Fruit fly (Drosophila melanogaster) whole organism, embryonic: ENCODE results near the gene CG5521.

Source experiments
- Atf6 ChIP-seq: fragments of 200-800 bp; sonication (Bioruptor generic); IDR thresholded peaks from 2 replicates; pipeline ENCODE4 v1.3.6; 2022; ENCODE audit warnings: missing biosample characterization, missing genetic modification characterization
- Awh ChIP-seq: fragments of 200-800 bp; sonication (Bioruptor generic); IDR thresholded peaks from 2 replicates; pipeline ENCODE4, ENCODE4 v1.3.6; 2022; ENCODE audit warnings: missing biosample characterization, missing genetic modification characterization
- BEAF-32 ChIP-seq: fragments of 200-800 bp; sonication (Bioruptor generic); optimal IDR thresholded peaks from 3 replicates; lab custom pipeline; 2017; ENCODE audit warnings: missing biosample characterization, missing genetic modification characterization, mild to moderate bottlenecking, moderate library complexity, missing genetic modification reagents
- CG10543 ChIP-seq: fragments of 200-800 bp; sonication (Bioruptor generic); optimal IDR thresholded peaks from 3 replicates; lab custom pipeline; 2017; ENCODE audit warnings: missing biosample characterization, mild to moderate bottlenecking, missing genetic modification characterization, moderate library complexity
- CG11456 ChIP-seq: fragments of 200-800 bp; sonication (Bioruptor generic); IDR thresholded peaks from 3 replicates; pipeline ENCODE4 v1.3.6; 2022; ENCODE audit warnings: missing biosample characterization, missing genetic modification characterization
- CG13424 ChIP-seq: fragments of 200-800 bp; sonication (Bioruptor generic); optimal IDR thresholded peaks from 2 replicates; lab custom pipeline; 2019; ENCODE audit warnings: missing biosample characterization, mild to moderate bottlenecking, missing genetic modification characterization, moderate library complexity
- CG13775 ChIP-seq: fragments of 200-800 bp; sonication (Bioruptor generic); optimal IDR thresholded peaks from 3 replicates; lab custom pipeline; 2017; ENCODE audit warnings: missing biosample characterization, mild to moderate bottlenecking, missing genetic modification characterization
- CG15514 ChIP-seq: fragments of 200-800 bp; sonication (Bioruptor generic); optimal IDR thresholded peaks from 3 replicates; lab custom pipeline; 2017; ENCODE audit warnings: missing biosample characterization, missing genetic modification characterization, mild to moderate bottlenecking, moderate library complexity, missing genetic modification reagents
- CG15696 ChIP-seq: fragments of 200-800 bp; sonication (Bioruptor generic); optimal IDR thresholded peaks from 2 replicates; lab custom pipeline; 2019; ENCODE audit warnings: missing biosample characterization, mild to moderate bottlenecking, missing genetic modification characterization, moderate library complexity
- CG16815 ChIP-seq: fragments of 200-800 bp; sonication (Bioruptor generic); optimal IDR thresholded peaks from 3 replicates; lab custom pipeline; 2017; ENCODE audit warnings: missing biosample characterization, mild to moderate bottlenecking, missing genetic modification characterization
- CG17361 ChIP-seq: fragments of 200-800 bp; sonication (Bioruptor generic); IDR thresholded peaks from 3 replicates; pipeline ENCODE4 v1.3.6; 2022; ENCODE audit warnings: missing biosample characterization, missing genetic modification characterization
- CG18619 ChIP-seq: fragments of 200-800 bp; sonication (Bioruptor generic); optimal IDR thresholded peaks from 3 replicates; lab custom pipeline; 2017; ENCODE audit warnings: missing biosample characterization, mild to moderate bottlenecking, missing genetic modification characterization
- CG18764 ChIP-seq: fragments of 200-800 bp; sonication (Bioruptor generic); optimal IDR thresholded peaks from 3 replicates; lab custom pipeline; 2016; ENCODE audit warnings: missing biosample characterization, missing genetic modification characterization
- CG2712 ChIP-seq: fragments of 200-800 bp; optimal IDR thresholded peaks from 3 replicates; lab custom pipeline; 2019; ENCODE audit warnings: missing biosample characterization, mild to moderate bottlenecking, missing genetic modification characterization, moderate library complexity
- CG30431 ChIP-seq: fragments of 200-800 bp; sonication (Bioruptor generic); optimal IDR thresholded peaks from 2 replicates; lab custom pipeline; 2017; ENCODE audit warnings: missing biosample characterization, missing genetic modification characterization
- CG31388 ChIP-seq: fragments of 200-800 bp; sonication (Bioruptor generic); optimal IDR thresholded peaks from 2 replicates; lab custom pipeline; 2016; ENCODE audit warnings: missing biosample characterization, missing genetic modification characterization
- CG31441 ChIP-seq: fragments of 200-800 bp; sonication (Bioruptor generic); IDR thresholded peaks from 2 replicates; pipeline ENCODE4 v1.3.6; 2022; ENCODE audit warnings: missing biosample characterization, missing genetic modification characterization
- CG34422 ChIP-seq: fragments of 200-800 bp; sonication (Bioruptor generic); IDR thresholded peaks from 3 replicates; pipeline ENCODE4 v1.3.6; 2022; ENCODE audit warnings: missing biosample characterization, missing genetic modification characterization
- CG4282 ChIP-seq: fragments of 200-800 bp; sonication (Bioruptor generic); optimal IDR thresholded peaks from 2 replicates; lab custom pipeline; 2016; ENCODE audit warnings: missing biosample characterization, missing genetic modification characterization
- CG7839 ChIP-seq: fragments of 200-800 bp; sonication (Bioruptor generic); optimal IDR thresholded peaks from 3 replicates; lab custom pipeline; 2018; ENCODE audit warnings: missing biosample characterization, mild to moderate bottlenecking, missing genetic modification characterization, moderate library complexity
- CG8388 ChIP-seq: fragments of 200-800 bp; sonication (Bioruptor generic); optimal IDR thresholded peaks from 2 replicates; lab custom pipeline; 2019; ENCODE audit warnings: missing biosample characterization, mild to moderate bottlenecking, missing genetic modification characterization, moderate library complexity
- CG8478 ChIP-seq: fragments of >200 bp; optimal IDR thresholded peaks from 2 replicates; lab custom pipeline; 2018
- CG9932 ChIP-seq: fragments of 200-800 bp; sonication (Bioruptor generic); IDR thresholded peaks from 2 replicates; pipeline ENCODE4 v1.3.6; 2022; ENCODE audit warnings: missing biosample characterization, missing genetic modification characterization
- Dad ChIP-seq: fragments of 200-800 bp; sonication (Bioruptor generic); optimal IDR thresholded peaks from 3 replicates; lab custom pipeline; 2016; ENCODE audit warnings: missing biosample characterization, missing genetic modification characterization
- Hr78 ChIP-seq, 2 experiments: fragments of 200-800 bp in 1 of 2; fragments of >200 bp in 1 of 2; sonication (Bioruptor generic) in 1 of 2; optimal IDR thresholded peaks; 2 replicates each; lab custom pipeline; 2017 to 2019; ENCODE audit warnings: missing biosample characterization in 2 of 2, missing genetic modification characterization in 2 of 2, mild to moderate bottlenecking in 1 of 2, moderate library complexity in 1 of 2
- Max ChIP-seq: fragments of 200-800 bp; sonication (Bioruptor generic); optimal IDR thresholded peaks from 2 replicates; lab custom pipeline; 2016; ENCODE audit warnings: missing biosample characterization, mild to moderate bottlenecking, missing genetic modification characterization
- NFAT ChIP-seq: fragments of 200-800 bp; sonication (Bioruptor generic); IDR thresholded peaks from 2 replicates; pipeline ENCODE4 v1.3.6; 2022; ENCODE audit warnings: missing biosample characterization, missing genetic modification characterization
- Rfx ChIP-seq: fragments of 200-800 bp; sonication (Bioruptor generic); IDR thresholded peaks from 2 replicates; pipeline ENCODE4 v1.3.6; 2022; ENCODE audit warnings: missing biosample characterization, missing genetic modification characterization
- TFAM ChIP-seq: fragments of 200-800 bp; sonication (Bioruptor generic); optimal IDR thresholded peaks from 2 replicates; lab custom pipeline; 2017; ENCODE audit warnings: missing biosample characterization, missing genetic modification characterization, inconsistent platforms
- Taf1 ChIP-seq: fragments of 200-800 bp; sonication (Bioruptor generic); IDR thresholded peaks from 2 replicates; pipeline ENCODE4 v1.3.6; 2022; ENCODE audit warnings: missing biosample characterization, missing genetic modification characterization
- ab ChIP-seq: fragments of 200-800 bp; sonication (Bioruptor generic); optimal IDR thresholded peaks from 2 replicates; lab custom pipeline; 2016; ENCODE audit warnings: missing biosample characterization, missing genetic modification characterization
- ac ChIP-seq: fragments of 200-800 bp; sonication (Bioruptor generic); optimal IDR thresholded peaks from 3 replicates; lab custom pipeline; 2017; ENCODE audit warnings: missing biosample characterization, mild to moderate bottlenecking, missing genetic modification characterization
- az2 ChIP-seq: fragments of 200-800 bp; sonication (Bioruptor generic); optimal IDR thresholded peaks from 3 replicates; lab custom pipeline; 2016; ENCODE audit warnings: missing biosample characterization, missing genetic modification characterization
- bigmax ChIP-seq: fragments of 200-800 bp; sonication (Bioruptor generic); optimal IDR thresholded peaks from 2 replicates; lab custom pipeline; 2018; ENCODE audit warnings: missing biosample characterization, mild to moderate bottlenecking, missing genetic modification characterization
- chinmo ChIP-seq: fragments of 200-800 bp; sonication (Bioruptor generic); IDR thresholded peaks from 4 replicates; pipeline ENCODE4 v1.3.6; 2022; ENCODE audit warnings: missing biosample characterization, missing genetic modification characterization; ENCODE audit not compliant: partially characterized antibody
- dan ChIP-seq: fragments of 200-800 bp; sonication (Bioruptor generic); IDR thresholded peaks from 2 replicates; pipeline ENCODE4 v1.3.6; 2022; ENCODE audit warnings: missing biosample characterization, missing genetic modification characterization
- ewg ChIP-seq: fragments of 200-800 bp; sonication (Bioruptor generic); optimal IDR thresholded peaks from 3 replicates; lab custom pipeline; 2017; ENCODE audit warnings: mild to moderate bottlenecking, missing biosample characterization, missing genetic modification reagents, missing genetic modification characterization
- eyg ChIP-seq: fragments of 200-800 bp; sonication (Bioruptor generic); optimal IDR thresholded peaks from 3 replicates; lab custom pipeline; 2016; ENCODE audit warnings: missing biosample characterization, missing genetic modification characterization
- gro ChIP-seq: fragments of 200-800 bp; sonication (Bioruptor generic); optimal IDR thresholded peaks from 2 replicates; lab custom pipeline; 2016; ENCODE audit warnings: missing biosample characterization, missing genetic modification characterization
- her ChIP-seq: fragments of 200-800 bp; sonication (Bioruptor generic); optimal IDR thresholded peaks from 2 replicates; lab custom pipeline; 2016; ENCODE audit warnings: missing biosample characterization, missing genetic modification characterization
- nerfin-1 ChIP-seq: fragments of 200-800 bp; sonication (Bioruptor generic); optimal IDR thresholded peaks from 3 replicates; lab custom pipeline; 2019; ENCODE audit warnings: missing biosample characterization, mild to moderate bottlenecking, missing genetic modification characterization, moderate library complexity
- pfk ChIP-seq: fragments of 200-800 bp; sonication (Bioruptor generic); optimal IDR thresholded peaks from 2 replicates; lab custom pipeline; 2018; ENCODE audit warnings: missing biosample characterization, mild to moderate bottlenecking, missing genetic modification characterization, moderate library complexity
- prd ChIP-seq, 3 experiments: fragments of >200 bp in 2 of 3; fragments of 200-800 bp in 1 of 3; sonication (Bioruptor generic) in 1 of 3; optimal IDR thresholded peaks in 2 of 3; IDR thresholded peaks in 1 of 3; 2 replicates in 2 of 3; 3 replicates in 1 of 3; pipeline versions ENCODE4 v1.3.6 to Lab custom; 2017 to 2022; ENCODE audit warnings: missing biosample characterization in 1 of 3, missing genetic modification characterization in 1 of 3
- seq ChIP-seq: fragments of 200-800 bp; sonication (Bioruptor generic); IDR thresholded peaks from 2 replicates; pipeline ENCODE4 v1.3.6; 2022; ENCODE audit warnings: missing biosample characterization, missing genetic modification characterization
- sima ChIP-seq: fragments of 200-800 bp; sonication (Bioruptor generic); optimal IDR thresholded peaks from 2 replicates; lab custom pipeline; 2016; ENCODE audit warnings: missing biosample characterization, missing genetic modification characterization
- sr ChIP-seq: fragments of 200-800 bp; sonication (Bioruptor generic); IDR thresholded peaks from 3 replicates; pipeline ENCODE4 v1.3.6; 2022; ENCODE audit warnings: missing biosample characterization, missing genetic modification characterization
- sug ChIP-seq: fragments of 200-800 bp; optimal IDR thresholded peaks from 2 replicates; lab custom pipeline; 2019; ENCODE audit warnings: missing biosample characterization, mild to moderate bottlenecking, missing genetic modification characterization, moderate library complexity
- wek ChIP-seq: fragments of 200-800 bp; sonication (Bioruptor generic); optimal IDR thresholded peaks from 3 replicates; lab custom pipeline; 2018; ENCODE audit warnings: missing biosample characterization, mild to moderate bottlenecking, missing genetic modification characterization, moderate library complexity
- z ChIP-seq: fragments of 200-800 bp; sonication (Bioruptor generic); IDR thresholded peaks from 3 replicates; pipeline ENCODE4 v1.3.6; 2022; ENCODE audit warnings: missing biosample characterization, missing genetic modification characterization
- zen2 ChIP-seq: fragments of 200-800 bp; sonication (Bioruptor generic); IDR thresholded peaks from 3 replicates; pipeline ENCODE4 v1.3.6; 2022; ENCODE audit warnings: missing biosample characterization, missing genetic modification characterization; ENCODE audit not compliant: partially characterized antibody

The CG5521 gene

DNA sequence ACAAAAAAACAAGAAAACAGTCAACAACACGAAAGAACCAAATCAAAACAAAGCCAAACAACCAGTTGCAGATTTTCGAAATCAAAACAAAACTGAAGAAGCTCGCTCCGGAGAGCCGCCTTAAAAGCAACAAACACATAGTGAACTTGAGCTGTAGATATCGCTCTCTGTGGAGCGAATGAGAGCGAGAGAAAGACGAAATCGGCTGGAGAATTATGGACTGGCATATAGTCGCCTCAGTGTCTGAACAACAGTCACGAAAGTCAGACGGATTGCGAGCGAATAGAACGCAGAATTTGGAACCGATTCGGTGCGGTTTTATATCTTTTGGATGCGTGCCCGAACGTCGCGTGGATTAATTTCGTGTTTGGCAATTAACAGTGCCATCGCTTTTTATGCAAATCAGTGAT, 13.6 kb downstream of the CG5521 start (continued):
- no peak for TF ChIP-seq CG15696 (tag; lab: Kevin White, UChicago)
- TF ChIP-seq sug (tag; lab: Kevin White, UChicago): peak; percentile 54
- TF ChIP-seq Hr78 (GFP tag; optimal IDR thresholded peaks at IDR 0.05; lab: Kevin White, UChicago): peak in 1 of 2 experiments; percentile 43
- TF ChIP-seq bigmax (GFP tag; lab: Kevin White, UChicago): no peak
- TF ChIP-seq CG13424 (tag; lab: Kevin White, UChicago): no peak
- no peak for TF ChIP-seq CG13775 (GFP tag; lab: Kevin White, UChicago)
- TF ChIP-seq CG16815 (GFP tag; lab: Kevin White, UChicago): no peak
- peak; percentile 37; the same call in 2 of the 3 replicates for TF ChIP-seq zen2
- no peak for TF ChIP-seq seq (GFP tag; lab: Robert Waterston, UW)
- peak; percentile 6 for TF ChIP-seq CG15514 (GFP tag; lab: Kevin White, UChicago)
- TF ChIP-seq ab (GFP tag; lab: Kevin White, UChicago): peak; percentile 12
- peak; percentile 39; the same call in 1 of the 2 replicates for TF ChIP-seq NFAT (GFP tag; lab: Robert Waterston, UW)
- TF ChIP-seq az2: no peak
- TF ChIP-seq CG4282: no peak
- no peak for TF ChIP-seq CG18764
- TF ChIP-seq CG9932 (GFP tag; lab: Robert Waterston, UW): peak; percentile 26; the same call in 1 of the 2 replicates
- TF ChIP-seq sr (GFP tag; lab: Robert Waterston, UW): no peak
- no peak for TF ChIP-seq wek (GFP tag; lab: Kevin White, UChicago)
- no peak for TF ChIP-seq CG17361 (GFP tag; lab: Robert Waterston, UW)
- TF ChIP-seq CG30431 (GFP tag; lab: Kevin White, UChicago): no peak
- TF ChIP-seq her (GFP tag; lab: Kevin White, UChicago): no peak
- no peak for TF ChIP-seq CG2712
- no peak for TF ChIP-seq CG18619 (GFP tag; lab: Kevin White, UChicago)
- TF ChIP-seq dan (GFP tag; lab: Robert Waterston, UW): no peak
- no peak for TF ChIP-seq Dad (GFP tag; lab: Kevin White, UChicago)
- peak; percentile 46; the same call in 1 of the 2 replicates for TF ChIP-seq Rfx (GFP tag; lab: Robert Waterston, UW)
- no peak for TF ChIP-seq CG8388
- TF ChIP-seq Taf1 (GFP tag; lab: Robert Waterston, UW): 0 out of 2 replicates have a peak, but pooled peaks have one; percentile 17
- peak; percentile 54 for TF ChIP-seq CG10543
- TF ChIP-seq BEAF-32 (GFP tag; lab: Kevin White, UChicago): peak; percentile 9
- TF ChIP-seq prd (optimal IDR thresholded peaks at IDR 0.05; lab: Kevin White, UChicago): no peak
- no peak for TF ChIP-seq prd (GFP tag; IDR thresholded peaks at IDR 0.05; lab: Robert Waterston, UW)
- TF ChIP-seq CG8478: no peak
- TF ChIP-seq CG31441 (GFP tag; lab: Robert Waterston, UW): no peak
- no peak for TF ChIP-seq CG11456 (GFP tag; lab: Robert Waterston, UW)
- TF ChIP-seq ewg (GFP tag; lab: Kevin White, UChicago): no peak
- peak; percentile 47; the same call in 1 of the 3 replicates for TF ChIP-seq CG34422
- peak; percentile 48 for TF ChIP-seq Atf6 (GFP tag; lab: Robert Waterston, UW)
- TF ChIP-seq z (GFP tag; lab: Robert Waterston, UW): no peak
- no peak for TF ChIP-seq CG31388 (GFP tag; lab: Kevin White, UChicago)
- no peak for TF ChIP-seq ac (GFP tag; lab: Kevin White, UChicago)
- TF ChIP-seq chinmo (GFP tag; lab: Robert Waterston, UW): peak; percentile 93; the same call in 3 of the 4 replicates
- TF ChIP-seq sima (GFP tag; lab: Kevin White, UChicago): no peak
- TF ChIP-seq pfk (GFP tag; lab: Kevin White, UChicago): no peak
- TF ChIP-seq Awh (GFP tag; lab: Robert Waterston, UW): peak; percentile 58; the same call in 1 of the 2 replicates
- no peak for TF ChIP-seq Max (GFP tag; lab: Kevin White, UChicago)
- TF ChIP-seq nerfin-1: no peak
- TF ChIP-seq eyg: no peak
- no peak for TF ChIP-seq TFAM (GFP tag; lab: Kevin White, UChicago)
- TF ChIP-seq gro: peak; percentile 34
- no peak for TF ChIP-seq CG7839 (tag; lab: Kevin White, UChicago)
